Fruit fly (Drosophila melanogaster) whole organism, embryonic: Measurements from ENCODE around the gene drpr.

Experiments
- Aef1 ChIP-seq: fragments of 200-800 bp; sonication (Bioruptor generic); IDR thresholded peaks from 3 replicates; pipeline ENCODE4 v1.3.6; 2022; ENCODE audit warnings: missing biosample characterization, missing genetic modification characterization
- Antp ChIP-seq: fragments of 200-800 bp; sonication (Bioruptor generic); optimal IDR thresholded peaks from 3 replicates; lab custom pipeline; 2016; ENCODE audit warnings: missing biosample characterization, missing genetic modification characterization
- Blimp-1 ChIP-seq: fragments of 200-800 bp; sonication (Bioruptor generic); optimal IDR thresholded peaks from 3 replicates; lab custom pipeline; 2018; ENCODE audit warnings: missing biosample characterization, missing genetic modification characterization, mild to moderate bottlenecking, moderate library complexity, missing genetic modification reagents
- Bteb2 ChIP-seq: fragments of 200-800 bp; sonication (Bioruptor generic); optimal IDR thresholded peaks from 2 replicates; lab custom pipeline; 2016; ENCODE audit warnings: missing biosample characterization, missing genetic modification characterization
- CG11398 ChIP-seq: fragments of 200-800 bp; sonication (Bioruptor generic); optimal IDR thresholded peaks from 2 replicates; lab custom pipeline; 2016; ENCODE audit warnings: missing biosample characterization, missing genetic modification characterization
- CG12104 ChIP-seq: fragments of 200-800 bp; sonication (Bioruptor generic); optimal IDR thresholded peaks from 3 replicates; lab custom pipeline; 2016; ENCODE audit warnings: missing biosample characterization, missing genetic modification characterization
- CG12236 ChIP-seq: fragments of 200-800 bp; sonication (Bioruptor generic); optimal IDR thresholded peaks from 2 replicates; lab custom pipeline; 2016; ENCODE audit warnings: missing biosample characterization, missing genetic modification characterization
- CG15696 ChIP-seq: fragments of 200-800 bp; sonication (Bioruptor generic); optimal IDR thresholded peaks from 2 replicates; lab custom pipeline; 2019; ENCODE audit warnings: missing biosample characterization, mild to moderate bottlenecking, missing genetic modification characterization, moderate library complexity
- CG16815 ChIP-seq: fragments of 200-800 bp; sonication (Bioruptor generic); optimal IDR thresholded peaks from 3 replicates; lab custom pipeline; 2017; ENCODE audit warnings: missing biosample characterization, mild to moderate bottlenecking, missing genetic modification characterization
- CG2120 ChIP-seq: fragments of 200-800 bp; sonication (Bioruptor generic); optimal IDR thresholded peaks from 3 replicates; lab custom pipeline; 2016; ENCODE audit warnings: missing biosample characterization, missing genetic modification characterization
- CG30403 ChIP-seq: fragments of 200-800 bp; sonication (Bioruptor generic); optimal IDR thresholded peaks from 3 replicates; lab custom pipeline; 2016; ENCODE audit warnings: missing biosample characterization, missing genetic modification characterization
- CG43689 ChIP-seq: fragments of 200-800 bp; sonication (Bioruptor generic); IDR thresholded peaks from 2 replicates; pipeline ENCODE4 v1.3.6; 2022; ENCODE audit warnings: missing biosample characterization, missing genetic modification characterization
- CG4404 ChIP-seq: fragments of 200-800 bp; sonication (Bioruptor generic); IDR thresholded peaks from 2 replicates; pipeline ENCODE4 v1.3.6; 2022; ENCODE audit warnings: missing biosample characterization, missing genetic modification characterization
- CG4617 ChIP-seq: fragments of 200-800 bp; sonication (Bioruptor generic); optimal IDR thresholded peaks from 3 replicates; lab custom pipeline; 2016; ENCODE audit warnings: missing biosample characterization, missing genetic modification characterization, borderline replicate concordance
- CG5180 ChIP-seq: fragments of 200-800 bp; sonication (Bioruptor generic); optimal IDR thresholded peaks from 3 replicates; lab custom pipeline; 2017; ENCODE audit warnings: missing biosample characterization, missing genetic modification characterization, mild to moderate bottlenecking, moderate library complexity, missing genetic modification reagents
- CG6175 ChIP-seq: fragments of 200-800 bp; sonication (Bioruptor generic); IDR thresholded peaks from 3 replicates; pipeline ENCODE4 v1.3.6; 2022; ENCODE audit warnings: missing biosample characterization, missing genetic modification characterization
- CG6254 ChIP-seq: fragments of 200-800 bp; sonication (Bioruptor generic); optimal IDR thresholded peaks from 3 replicates; lab custom pipeline; 2017; ENCODE audit warnings: mild to moderate bottlenecking, missing biosample characterization, missing genetic modification reagents, missing genetic modification characterization
- CG6654 ChIP-seq: fragments of 200-800 bp; sonication (Bioruptor generic); optimal IDR thresholded peaks from 2 replicates; lab custom pipeline; 2017; ENCODE audit warnings: missing biosample characterization, mild to moderate bottlenecking, missing genetic modification characterization
- CG6813 ChIP-seq: fragments of 200-800 bp; sonication (Bioruptor generic); optimal IDR thresholded peaks from 2 replicates; lab custom pipeline; 2017; ENCODE audit warnings: missing biosample characterization, missing genetic modification characterization, mild to moderate bottlenecking, moderate library complexity, missing genetic modification reagents
- CG8290 ChIP-seq, 3 experiments: fragments of 200-800 bp; sonication (Bioruptor generic); optimal IDR thresholded peaks; 2 replicates each; lab custom pipeline; 2016 to 2019; ENCODE audit warnings: missing biosample characterization in 3 of 3, missing genetic modification characterization in 3 of 3, mild to moderate bottlenecking in 2 of 3, moderate library complexity in 1 of 3
- CG9797 ChIP-seq: fragments of 200-800 bp; sonication (Bioruptor generic); optimal IDR thresholded peaks from 3 replicates; lab custom pipeline; 2018; ENCODE audit warnings: missing biosample characterization, mild to moderate bottlenecking, missing genetic modification characterization
- CrebB ChIP-seq: fragments of 200-800 bp; sonication (Bioruptor generic); optimal IDR thresholded peaks from 3 replicates; lab custom pipeline; 2018; ENCODE audit warnings: missing biosample characterization, mild to moderate bottlenecking, missing genetic modification characterization
- Dip3 ChIP-seq: fragments of 200-800 bp; sonication (Bioruptor generic); optimal IDR thresholded peaks from 3 replicates; lab custom pipeline; 2016; ENCODE audit warnings: missing biosample characterization, missing genetic modification characterization
- Doc2 ChIP-seq: fragments of 200-800 bp; sonication (Bioruptor generic); IDR thresholded peaks from 2 replicates; pipeline ENCODE4 v1.3.6; 2022; ENCODE audit warnings: missing biosample characterization, missing genetic modification characterization
- Elba2 ChIP-seq: fragments of 200-800 bp; sonication (Bioruptor generic); optimal IDR thresholded peaks from 3 replicates; lab custom pipeline; 2016; ENCODE audit warnings: missing biosample characterization, missing genetic modification characterization
- H15 ChIP-seq: fragments of 200-800 bp; sonication (Bioruptor generic); IDR thresholded peaks from 3 replicates; pipeline ENCODE4 v1.3.6; 2022; ENCODE audit warnings: missing biosample characterization, missing genetic modification characterization
- HLH54F ChIP-seq: fragments of 200-800 bp; sonication (Bioruptor generic); optimal IDR thresholded peaks from 3 replicates; lab custom pipeline; 2016; ENCODE audit warnings: missing biosample characterization, missing genetic modification characterization
- Max ChIP-seq: fragments of 200-800 bp; sonication (Bioruptor generic); optimal IDR thresholded peaks from 2 replicates; lab custom pipeline; 2016; ENCODE audit warnings: missing biosample characterization, mild to moderate bottlenecking, missing genetic modification characterization
- NC2β ChIP-seq: fragments of 200-800 bp; sonication (Bioruptor generic); optimal IDR thresholded peaks from 2 replicates; lab custom pipeline; 2016; ENCODE audit warnings: missing biosample characterization, missing genetic modification characterization
- Oaz ChIP-seq: fragments of 200-800 bp; sonication (Bioruptor generic); IDR thresholded peaks from 2 replicates; pipeline ENCODE4 v1.3.6; 2022; ENCODE audit warnings: missing biosample characterization, missing genetic modification characterization
- Rx ChIP-seq: fragments of 200-800 bp; sonication (Bioruptor generic); IDR thresholded peaks from 2 replicates; pipeline ENCODE4 v1.3.6; 2022; ENCODE audit warnings: missing biosample characterization, missing genetic modification characterization
- Sin3A ChIP-seq: fragments of >200 bp; optimal IDR thresholded peaks from 2 replicates; lab custom pipeline; 2018
- Tbp ChIP-seq: fragments of >200 bp; optimal IDR thresholded peaks from 2 replicates; lab custom pipeline; 2018; ENCODE audit warnings: missing biosample characterization, missing genetic modification characterization
- Trl ChIP-seq, 3 experiments: fragments of >200 bp in 2 of 3; fragments of 200-800 bp in 1 of 3; sonication (Bioruptor generic) in 1 of 3; optimal IDR thresholded peaks; 2 replicates in 1 of 3; 3 replicates in 2 of 3; lab custom pipeline; 2016 to 2017; ENCODE audit warnings: missing biosample characterization in 1 of 3, missing genetic modification characterization in 1 of 3
- ap ChIP-seq: fragments of 200-800 bp; sonication (Bioruptor generic); IDR thresholded peaks from 2 replicates; pipeline ENCODE4 v1.3.6; 2022; ENCODE audit warnings: missing biosample characterization, missing genetic modification characterization
- ash1 ChIP-seq: fragments of 200-800 bp; sonication (Bioruptor generic); optimal IDR thresholded peaks from 2 replicates; lab custom pipeline; 2018; ENCODE audit warnings: missing biosample characterization, mild to moderate bottlenecking, missing genetic modification characterization
- bsh ChIP-seq, 2 experiments: fragments of 200-800 bp; sonication (Bioruptor generic); optimal IDR thresholded peaks; 2 replicates each; lab custom pipeline; 2017 to 2018; ENCODE audit warnings: mild to moderate bottlenecking in 2 of 2, missing biosample characterization in 2 of 2, missing genetic modification characterization in 2 of 2, moderate library complexity in 1 of 2
- cato ChIP-seq: fragments of 200-800 bp; sonication (Bioruptor generic); optimal IDR thresholded peaks from 2 replicates; lab custom pipeline; 2016; ENCODE audit warnings: missing biosample characterization, missing genetic modification characterization, borderline replicate concordance
- croc ChIP-seq: fragments of 200-800 bp; sonication (Bioruptor generic); conservative IDR thresholded peaks from 3 replicates; pipeline ENCODE4 v1.3.6; 2022; ENCODE audit warnings: missing biosample characterization, missing genetic modification characterization
- en ChIP-seq: fragments of 200-800 bp; sonication (Bioruptor generic); optimal IDR thresholded peaks from 2 replicates; lab custom pipeline; 2016; ENCODE audit warnings: missing biosample characterization, missing genetic modification characterization
- eve ChIP-seq, 2 experiments: fragments of >200 bp; optimal IDR thresholded peaks; 2 replicates each; lab custom pipeline; 2017; ENCODE audit warnings: missing biosample characterization in 2 of 2, missing genetic modification characterization in 2 of 2
- hbn ChIP-seq: fragments of 200-800 bp; sonication (Bioruptor generic); IDR thresholded peaks from 2 replicates; pipeline ENCODE4 v1.3.6; 2022; ENCODE audit warnings: missing biosample characterization, missing genetic modification characterization; ENCODE audit not compliant: partially characterized antibody
- jumu ChIP-seq: fragments of 200-800 bp; sonication (Bioruptor generic); optimal IDR thresholded peaks from 3 replicates; lab custom pipeline; 2016; ENCODE audit warnings: missing biosample characterization, missing genetic modification characterization
- onecut ChIP-seq: fragments of 200-800 bp; sonication (Bioruptor generic); IDR thresholded peaks from 2 replicates; pipeline ENCODE4 v1.3.6; 2022; ENCODE audit warnings: missing biosample characterization, missing genetic modification characterization
- pan ChIP-seq, 4 experiments: fragments of >200 bp in 3 of 4; fragments of 200-800 bp in 1 of 4; sonication (Bioruptor generic) in 1 of 4; optimal IDR thresholded peaks in 3 of 4; IDR thresholded peaks in 1 of 4; 2 replicates each; pipeline versions ENCODE4 v1.3.6 to Lab custom; 2017 to 2022; ENCODE audit warnings: missing biosample characterization in 2 of 4, missing genetic modification characterization in 2 of 4, mixed read lengths in 1 of 4
- phol ChIP-seq: fragments of 200-800 bp; sonication (Bioruptor generic); optimal IDR thresholded peaks from 3 replicates; lab custom pipeline; 2018; ENCODE audit warnings: missing biosample characterization, mild to moderate bottlenecking, missing genetic modification characterization, moderate library complexity
- ro ChIP-seq: fragments of 200-800 bp; sonication (Bioruptor generic); IDR thresholded peaks from 2 replicates; pipeline ENCODE4 v1.3.6; 2022; ENCODE audit warnings: missing biosample characterization, missing genetic modification characterization
- slbo ChIP-seq: fragments of 200-800 bp; sonication (Bioruptor generic); IDR thresholded peaks from 2 replicates; pipeline ENCODE4 v1.3.6; 2022; ENCODE audit warnings: missing biosample characterization, missing genetic modification characterization
- ssp ChIP-seq: fragments of 200-800 bp; sonication (Bioruptor generic); IDR thresholded peaks from 2 replicates; pipeline ENCODE4 v1.3.6; 2022; ENCODE audit warnings: missing biosample characterization, missing genetic modification characterization
- stwl ChIP-seq: fragments of 200-800 bp; sonication (Bioruptor generic); optimal IDR thresholded peaks from 3 replicates; lab custom pipeline; 2018; ENCODE audit warnings: missing biosample characterization, mild to moderate bottlenecking, missing genetic modification characterization, moderate library complexity
- twi ChIP-seq: fragments of 200-800 bp; optimal IDR thresholded peaks from 2 replicates; lab custom pipeline; 2019; ENCODE audit warnings: missing biosample characterization, mild to moderate bottlenecking, missing genetic modification characterization, moderate library complexity

drpr gene

dm6 chr3L:1730873-1731272 lies at the start of gene drpr (continued):
- no peak for TF ChIP-seq pan (optimal IDR thresholded peaks at IDR 0.05; lab: Kevin White, UChicago)
- TF ChIP-seq pan (GFP tag; optimal IDR thresholded peaks at IDR 0.05 in 1 of 2, IDR thresholded peaks at IDR 0.05 in 1 of 2) = no peak
- no peak for TF ChIP-seq onecut (GFP tag; lab: Robert Waterston, UW)
- no peak for TF ChIP-seq CG6654
- no peak for TF ChIP-seq bsh (GFP tag; optimal IDR thresholded peaks at IDR 0.05; lab: Kevin White, UChicago)
- no peak for TF ChIP-seq Rx
- TF ChIP-seq CG15696 (tag; lab: Kevin White, UChicago) = peak; percentile 4
- TF ChIP-seq phol = peak; percentile 20
- TF ChIP-seq CG11398 (GFP tag; lab: Kevin White, UChicago) = no peak
- peak; percentile 54 for TF ChIP-seq Sin3A (lab: Kevin White, UChicago)
- no peak for TF ChIP-seq CG4404 (GFP tag; lab: Robert Waterston, UW)
- peak; percentile 7 for TF ChIP-seq CG2120 (GFP tag; lab: Kevin White, UChicago)
- no peak for TF ChIP-seq ssp (GFP tag; lab: Robert Waterston, UW)
- TF ChIP-seq twi (tag; lab: Kevin White, UChicago) = no peak
- TF ChIP-seq Trl (optimal IDR thresholded peaks at IDR 0.05; lab: Kevin White, UChicago) = no peak
- peak; percentile 2 for TF ChIP-seq Trl (GFP tag; optimal IDR thresholded peaks at IDR 0.05; lab: Kevin White, UChicago)
- peak; percentile 95 for TF ChIP-seq CG9797 (GFP tag; lab: Kevin White, UChicago)
- no peak for TF ChIP-seq CG6175 (GFP tag; lab: Robert Waterston, UW)
- TF ChIP-seq CrebB (tag; lab: Kevin White, UChicago) = no peak
- TF ChIP-seq Oaz (GFP tag; lab: Robert Waterston, UW) = no peak
- TF ChIP-seq en (GFP tag; lab: Kevin White, UChicago) = no peak
- no peak for TF ChIP-seq CG12104
- no peak for TF ChIP-seq jumu (GFP tag; lab: Kevin White, UChicago)
- no peak for TF ChIP-seq CG43689
- no peak for TF ChIP-seq ap
- no peak for TF ChIP-seq CG5180 (GFP tag; lab: Kevin White, UChicago)
- no peak for TF ChIP-seq cato (GFP tag; lab: Kevin White, UChicago)
- no peak for TF ChIP-seq Tbp (GFP tag; lab: Kevin White, UChicago)
- no peak for TF ChIP-seq Max (GFP tag; lab: Kevin White, UChicago)
- TF ChIP-seq Blimp-1 (GFP tag; lab: Kevin White, UChicago) = no peak
- no peak for TF ChIP-seq Doc2 (GFP tag; lab: Robert Waterston, UW)
- peak; percentile 70 for TF ChIP-seq stwl (tag; lab: Kevin White, UChicago)
- TF ChIP-seq CG4617 (GFP tag; lab: Kevin White, UChicago) = peak; percentile 60
- no peak for TF ChIP-seq Elba2
- TF ChIP-seq CG12236 = no peak
- TF ChIP-seq CG8290 (GFP tag; optimal IDR thresholded peaks at IDR 0.05; lab: Kevin White, UChicago) = peak; percentile 16
- peak in 1 of 2 experiments; percentile 53 for TF ChIP-seq CG8290 (tag; optimal IDR thresholded peaks at IDR 0.05; lab: Kevin White, UChicago)
- TF ChIP-seq Aef1 (GFP tag; lab: Robert Waterston, UW) = no peak
- TF ChIP-seq ro (GFP tag; lab: Robert Waterston, UW) = no peak
- TF ChIP-seq slbo (GFP tag; lab: Robert Waterston, UW) = no peak
- TF ChIP-seq CG6254 (GFP tag; lab: Kevin White, UChicago) = no peak
- no peak for TF ChIP-seq NC2β (GFP tag; lab: Kevin White, UChicago)
- TF ChIP-seq Bteb2 (GFP tag; lab: Kevin White, UChicago) = no peak
- TF ChIP-seq croc = no peak
- TF ChIP-seq CG6813 (GFP tag; lab: Kevin White, UChicago) = no peak
- no peak for TF ChIP-seq eve (GFP tag; optimal IDR thresholded peaks at IDR 0.05; lab: Kevin White, UChicago)
- TF ChIP-seq CG30403 (GFP tag; lab: Kevin White, UChicago) = no peak
- no peak for TF ChIP-seq Dip3 (GFP tag; lab: Kevin White, UChicago)
- TF ChIP-seq Antp (GFP tag; lab: Kevin White, UChicago) = no peak
- TF ChIP-seq HLH54F (GFP tag; lab: Kevin White, UChicago) = no peak
- no peak for TF ChIP-seq CG16815 (GFP tag; lab: Kevin White, UChicago)
- TF ChIP-seq H15 (GFP tag; lab: Robert Waterston, UW) = no peak
- no peak for TF ChIP-seq hbn (GFP tag; lab: Robert Waterston, UW)
- TF ChIP-seq ash1 = no peak
